Worm (Caenorhabditis elegans) whole organism, L3 larva: ENCODE measurements around the gene sbsp-1.
A peak's percentile ranks its signal among the peaks of the same experiment; 100 is the strongest.

Source experiments
- R02D3.7 ChIP-seq: fragments of 150-350 bp; optimal IDR thresholded peaks from 2 replicates; lab custom pipeline; 2014; ENCODE audit warnings: missing biosample characterization, missing genetic modification characterization
- ama-1 ChIP-seq: fragments of 150-350 bp; optimal IDR thresholded peaks from 2 replicates; lab custom pipeline; 2018
- ceh-16 ChIP-seq: sonication (generic microtip); optimal IDR thresholded peaks from 2 replicates; lab custom pipeline; 2017; ENCODE audit warnings: missing biosample characterization, missing genetic modification characterization
- ceh-28 ChIP-seq: fragments of 150-350 bp; optimal IDR thresholded peaks from 2 replicates; lab custom pipeline; 2014; ENCODE audit warnings: missing biosample characterization, missing genetic modification reagents, missing genetic modification characterization
- ceh-82 ChIP-seq: fragments of 150-350 bp; optimal IDR thresholded peaks from 2 replicates; lab custom pipeline; 2014; ENCODE audit warnings: missing biosample characterization, missing genetic modification characterization
- ceh-9 ChIP-seq: sonication (generic microtip); optimal IDR thresholded peaks from 2 replicates; lab custom pipeline; 2018; ENCODE audit warnings: missing biosample characterization, missing genetic modification characterization
- daf-12 ChIP-seq: fragments of 150-350 bp; optimal IDR thresholded peaks from 2 replicates; lab custom pipeline; 2014; ENCODE audit warnings: missing biosample characterization, missing genetic modification reagents, missing genetic modification characterization
- egl-5 ChIP-seq: fragments of 150-350 bp; optimal IDR thresholded peaks from 2 replicates; lab custom pipeline; 2017; ENCODE audit warnings: missing biosample characterization, missing genetic modification reagents, missing genetic modification characterization, inconsistent platforms
- elt-1 ChIP-seq: fragments of 150-350 bp; optimal IDR thresholded peaks from 2 replicates; lab custom pipeline; 2014; ENCODE audit warnings: missing biosample characterization, missing genetic modification characterization
- elt-2 ChIP-seq: sonication (generic microtip); optimal IDR thresholded peaks from 2 replicates; lab custom pipeline; 2016; ENCODE audit warnings: missing genetic modification reagents, mild to moderate bottlenecking, missing genetic modification characterization, missing compliant biosample characterization
- elt-3 ChIP-seq, 3 experiments: fragments of 150-350 bp in 1 of 3; sonication (generic microtip) in 2 of 3; optimal IDR thresholded peaks; 2 replicates in 2 of 3; 4 replicates in 1 of 3; lab custom pipeline; 2014 to 2017; ENCODE audit warnings: missing biosample characterization in 3 of 3, missing genetic modification characterization in 3 of 3
- eor-1 ChIP-seq, 2 experiments: fragments of 150-350 bp; optimal IDR thresholded peaks; 2 replicates each; lab custom pipeline; 2014 to 2018; ENCODE audit warnings: missing biosample characterization in 2 of 2, missing genetic modification characterization in 2 of 2
- fkh-2 ChIP-seq: fragments of 150-350 bp; optimal IDR thresholded peaks from 2 replicates; lab custom pipeline; 2014; ENCODE audit warnings: missing biosample characterization, missing genetic modification reagents, missing genetic modification characterization
- hmg-11 ChIP-seq: sonication (generic microtip); optimal IDR thresholded peaks from 2 replicates; lab custom pipeline; 2016; ENCODE audit warnings: missing genetic modification characterization, missing compliant biosample characterization
- jun-1 ChIP-seq: fragments of 150-350 bp; optimal IDR thresholded peaks from 2 replicates; lab custom pipeline; 2014; ENCODE audit warnings: missing biosample characterization, missing genetic modification reagents, missing genetic modification characterization
- lin-15B ChIP-seq: fragments of 150-350 bp; optimal IDR thresholded peaks from 2 replicates; lab custom pipeline; 2014; ENCODE audit warnings: missing biosample characterization, missing genetic modification characterization
- lin-39 ChIP-seq: fragments of 150-350 bp; optimal IDR thresholded peaks from 2 replicates; lab custom pipeline; 2018; ENCODE audit warnings: missing biosample characterization, missing genetic modification reagents, missing genetic modification characterization
- lsy-12 ChIP-seq: sonication (generic microtip); optimal IDR thresholded peaks from 2 replicates; lab custom pipeline; 2016; ENCODE audit warnings: mild to moderate bottlenecking, missing genetic modification characterization, missing compliant biosample characterization
- mdl-1 ChIP-seq: fragments of 150-350 bp; optimal IDR thresholded peaks from 2 replicates; lab custom pipeline; 2014; ENCODE audit warnings: missing biosample characterization, missing genetic modification characterization
- mml-1 ChIP-seq: fragments of 150-350 bp; sonication (generic microtip); optimal IDR thresholded peaks from 3 replicates; lab custom pipeline; 2014; ENCODE audit warnings: missing biosample characterization, missing genetic modification characterization
- nfya-1 ChIP-seq: sonication (generic microtip); optimal IDR thresholded peaks from 2 replicates; lab custom pipeline; 2017; ENCODE audit warnings: missing genetic modification characterization, mild to moderate bottlenecking, missing compliant biosample characterization, antibody characterized with exemption, moderate library complexity; ENCODE audit not compliant: insufficient read depth
- nhr-11 ChIP-seq: fragments of 150-350 bp; optimal IDR thresholded peaks from 2 replicates; lab custom pipeline; 2014; ENCODE audit warnings: missing biosample characterization, missing genetic modification characterization
- nhr-12 ChIP-seq: fragments of 150-350 bp; optimal IDR thresholded peaks from 2 replicates; lab custom pipeline; 2014; ENCODE audit warnings: missing biosample characterization, missing genetic modification characterization
- nhr-23 ChIP-seq: fragments of 150-350 bp; optimal IDR thresholded peaks from 2 replicates; lab custom pipeline; 2014; ENCODE audit warnings: missing biosample characterization, missing genetic modification reagents, missing genetic modification characterization
- nhr-237 ChIP-seq: fragments of 150-350 bp; optimal IDR thresholded peaks from 2 replicates; lab custom pipeline; 2014; ENCODE audit warnings: missing biosample characterization, missing genetic modification characterization
- nhr-25 ChIP-seq: sonication (generic microtip); optimal IDR thresholded peaks from 2 replicates; lab custom pipeline; 2017; ENCODE audit warnings: missing biosample characterization, missing genetic modification characterization
- nhr-28 ChIP-seq: fragments of 150-350 bp; optimal IDR thresholded peaks from 2 replicates; lab custom pipeline; 2014; ENCODE audit warnings: missing biosample characterization, missing genetic modification characterization
- nhr-43 ChIP-seq: sonication (generic microtip); optimal IDR thresholded peaks from 2 replicates; lab custom pipeline; 2016; ENCODE audit warnings: mild to moderate bottlenecking, missing genetic modification characterization, missing compliant biosample characterization; ENCODE audit not compliant: poor library complexity, severe bottlenecking
- nhr-76 ChIP-seq: fragments of 150-350 bp; sonication (generic microtip); optimal IDR thresholded peaks from 5 replicates; lab custom pipeline; 2014; ENCODE audit warnings: missing biosample characterization, missing genetic modification characterization
- nhr-77 ChIP-seq: fragments of 150-350 bp; optimal IDR thresholded peaks from 2 replicates; lab custom pipeline; 2014; ENCODE audit warnings: missing biosample characterization, missing genetic modification characterization
- pha-4 ChIP-seq: fragments of 150-350 bp; optimal IDR thresholded peaks from 2 replicates; lab custom pipeline; 2014; ENCODE audit warnings: missing biosample characterization, missing genetic modification reagents, missing genetic modification characterization
- pqm-1 ChIP-seq: fragments of 150-350 bp; optimal IDR thresholded peaks from 2 replicates; lab custom pipeline; 2017; ENCODE audit warnings: missing biosample characterization, missing genetic modification characterization, inconsistent platforms
- sea-2 ChIP-seq: fragments of 150-350 bp; sonication (generic microtip); optimal IDR thresholded peaks from 4 replicates; lab custom pipeline; 2014; ENCODE audit warnings: missing biosample characterization, missing genetic modification reagents, missing genetic modification characterization
- skn-1 ChIP-seq: fragments of 150-350 bp; optimal IDR thresholded peaks from 2 replicates; lab custom pipeline; 2014; ENCODE audit warnings: missing biosample characterization, missing genetic modification characterization
- snpc-4 ChIP-seq: fragments of 150-350 bp; optimal IDR thresholded peaks from 2 replicates; lab custom pipeline; 2014; ENCODE audit warnings: missing biosample characterization, missing genetic modification characterization
- tbx-2 ChIP-seq: sonication (generic microtip); optimal IDR thresholded peaks from 2 replicates; lab custom pipeline; 2016; ENCODE audit warnings: mild to moderate bottlenecking, missing genetic modification characterization, missing compliant biosample characterization
- unc-39 ChIP-seq: sonication (generic microtip); optimal IDR thresholded peaks from 4 replicates; lab custom pipeline; 2017; ENCODE audit warnings: missing biosample characterization, missing genetic modification characterization
- unc-62 ChIP-seq: fragments of 150-350 bp; sonication (generic microtip); optimal IDR thresholded peaks from 4 replicates; lab custom pipeline; 2014; ENCODE audit warnings: missing biosample characterization, missing genetic modification reagents, missing genetic modification characterization
- zag-1 ChIP-seq: fragments of 150-350 bp; optimal IDR thresholded peaks from 2 replicates; lab custom pipeline; 2014; ENCODE audit warnings: missing biosample characterization, missing genetic modification characterization
- ztf-11 ChIP-seq: fragments of 150-350 bp; optimal IDR thresholded peaks from 2 replicates; lab custom pipeline; 2014; ENCODE audit warnings: missing biosample characterization, missing genetic modification characterization
- ztf-4 ChIP-seq: fragments of 150-350 bp; optimal IDR thresholded peaks from 2 replicates; lab custom pipeline; 2014; ENCODE audit warnings: missing biosample characterization, missing genetic modification characterization

The sbsp-1 gene

ce11 chrIII:10824206-10824605, 8.5 kb upstream of the sbsp-1 start:
- TF ChIP-seq ztf-11 (tag; lab: Kevin White, UChicago) (no peak), egl-5 (tag; lab: Kevin White, UChicago) (peak; percentile 4), ztf-4 (tag; lab: Kevin White, UChicago) (no peak)

ce11 chrIII:10825088-10825487, 7.6 kb upstream of the sbsp-1 start:
- TF ChIP-seq elt-3 (tag; optimal IDR thresholded peaks at IDR 0.05; lab: Kevin White, UChicago) (no peak), nhr-237 (tag; lab: Kevin White, UChicago) (no peak), hmg-11 (tag; lab: Kevin White, UChicago) (no peak), ceh-16 (tag; lab: Kevin White, UChicago) (no peak), pqm-1 (tag; lab: Kevin White, UChicago) (no peak), nhr-43 (tag; lab: Kevin White, UChicago) (no peak), eor-1 (tag; optimal IDR thresholded peaks at IDR 0.05; lab: Kevin White, UChicago) (no peak)

ce11 chrIII:10831483-10831882, 1.3 kb upstream of the sbsp-1 start:
- no peak for TF ChIP-seq nhr-77
- TF ChIP-seq pha-4 (tag; lab: Kevin White, UChicago): no peak
- TF ChIP-seq nhr-23: no peak
- no peak for TF ChIP-seq nhr-43 (tag; lab: Kevin White, UChicago)
- no peak for TF ChIP-seq nhr-28 (tag; lab: Kevin White, UChicago)
- TF ChIP-seq mdl-1 (tag; lab: Kevin White, UChicago): no peak
- no peak for TF ChIP-seq ama-1
- no peak for TF ChIP-seq elt-1
- TF ChIP-seq nhr-76 (tag; lab: Kevin White, UChicago): no peak
- TF ChIP-seq tbx-2 (tag; lab: Kevin White, UChicago): no peak
- TF ChIP-seq nhr-11 (tag; lab: Kevin White, UChicago): no peak
- no peak for TF ChIP-seq elt-2 (tag; lab: Kevin White, UChicago)
- no peak for TF ChIP-seq skn-1 (tag; lab: Kevin White, UChicago)
- TF ChIP-seq eor-1 (tag; optimal IDR thresholded peaks at IDR 0.05; lab: Kevin White, UChicago): no peak
- no peak for TF ChIP-seq unc-62

ce11 chrIII:10844873-10845272, 12.1 kb downstream of the sbsp-1 start, which contains the start of gene pde-12:
TSS of gene pde-12 (minus strand) at chrIII:10845020.
- TF ChIP-seq ztf-4 (tag; lab: Kevin White, UChicago) (no peak), skn-1 (tag; lab: Kevin White, UChicago) (peak; percentile 52), jun-1 (tag; lab: Kevin White, UChicago) (peak; percentile 62), nhr-23 (peak; percentile 91), nhr-25 (tag; lab: Kevin White, UChicago) (peak; percentile 67), R02D3.7 (tag; lab: Kevin White, UChicago) (peak; percentile 67), snpc-4 (tag; lab: Kevin White, UChicago) (peak; percentile 25), egl-5 (tag; lab: Kevin White, UChicago) (peak; percentile 1), tbx-2 (tag; lab: Kevin White, UChicago) (peak; percentile 83), lin-15B (tag; lab: Kevin White, UChicago) (peak; percentile 89), nhr-77 (peak; percentile 56), unc-39 (tag; lab: Kevin White, UChicago) (no peak), nhr-28 (tag; lab: Kevin White, UChicago) (no peak), mml-1 (tag; lab: Kevin White, UChicago) (no peak), ceh-28 (peak; percentile 51), lin-39 (tag; lab: Kevin White, UChicago) (peak; percentile 20), sea-2 (GFP tag; lab: Kevin White, UChicago) (no peak), lsy-12 (peak; percentile 83), nhr-76 (tag; lab: Kevin White, UChicago) (no peak), daf-12 (tag; lab: Kevin White, UChicago) (no peak), unc-62 (no peak), elt-2 (tag; lab: Kevin White, UChicago) (peak; percentile 44), ceh-9 (tag; lab: Kevin White, UChicago) (no peak), pha-4 (tag; lab: Kevin White, UChicago) (peak; percentile 82), nfya-1 (tag; lab: Kevin White, UChicago) (peak; percentile 87), nhr-237 (tag; lab: Kevin White, UChicago) (no peak), fkh-2 (no peak), hmg-11 (tag; lab: Kevin White, UChicago) (peak; percentile 71), nhr-12 (no peak), zag-1 (tag; lab: Kevin White, UChicago) (no peak), pqm-1 (tag; lab: Kevin White, UChicago) (no peak), elt-1 (peak; percentile 44), nhr-43 (tag; lab: Kevin White, UChicago) (peak; percentile 76), ceh-82 (tag; lab: Kevin White, UChicago) (peak; percentile 6), mdl-1 (tag; lab: Kevin White, UChicago) (no peak), elt-3 (tag; optimal IDR thresholded peaks at IDR 0.05; lab: Kevin White, UChicago) (no peak)
